Fruit fly (Drosophila melanogaster) S2 (cell line): ENCODE measurements around the gene Past1.

Experiments used
- CG8478 ChIP-seq: fragments of >200 bp; optimal IDR thresholded peaks from 2 replicates; lab custom pipeline; 2018
- CTCF ChIP-seq, 2 experiments: fragments of >200 bp; optimal IDR thresholded peaks; 2 replicates each; lab custom pipeline; 2018

DNA sequence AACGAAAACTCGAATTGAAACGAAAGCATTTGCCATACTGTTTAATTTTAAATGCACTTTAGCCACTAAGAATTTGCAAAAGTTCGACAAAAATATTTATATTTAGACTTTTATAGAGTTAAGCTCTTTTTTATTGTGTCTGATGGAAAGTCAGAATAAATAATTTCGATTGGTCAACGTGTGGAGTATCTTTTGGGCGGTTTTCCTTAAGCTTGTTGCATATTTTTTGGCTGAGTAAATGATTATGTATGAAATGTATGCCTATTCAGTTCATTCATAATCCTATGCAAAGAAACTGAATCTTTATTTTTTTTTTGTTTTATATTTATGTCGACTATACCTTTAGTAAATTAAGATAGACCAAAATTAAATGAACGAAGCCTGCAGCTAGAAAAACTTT lies 44.4 kb upstream of the Past1 start:
- TF ChIP-seq CG8478 (lab: Kevin White, UChicago) (no peak), CTCF (optimal IDR thresholded peaks at IDR 0.05; lab: Kevin White, UChicago) (no peak)
